Worm (Caenorhabditis elegans) whole organism, L4 larva: ENCODE data around the gene ZK930.6.

Source experiments
- F10B5.3 ChIP-seq: sonication (generic microtip); optimal IDR thresholded peaks from 2 replicates; lab custom pipeline; 2016; ENCODE audit warnings: mild to moderate bottlenecking, missing genetic modification characterization, missing compliant biosample characterization
- ceh-82 ChIP-seq: sonication (generic microtip); optimal IDR thresholded peaks from 2 replicates; lab custom pipeline; 2017; ENCODE audit warnings: missing biosample characterization, missing genetic modification characterization
- ctbp-1 ChIP-seq: fragments of 200-800 bp; sonication (Bioruptor generic); IDR thresholded peaks from 2 replicates; pipeline ENCODE4 v1.3.6; 2022; ENCODE audit warnings: missing genetic modification reagents, missing genetic modification characterization, missing compliant biosample characterization
- pha-4 ChIP-seq, 2 experiments: fragments of 150-350 bp in 1 of 2; fragments of 200-800 bp in 1 of 2; sonication (Bioruptor generic) in 1 of 2; IDR thresholded peaks in 1 of 2; optimal IDR thresholded peaks in 1 of 2; 2 replicates each; pipeline versions ENCODE4 v1.3.6 to Lab custom; 2014 to 2022; ENCODE audit warnings: missing genetic modification characterization in 2 of 2, missing genetic modification reagents in 2 of 2, missing biosample characterization in 1 of 2, missing compliant biosample characterization in 1 of 2
- unc-39 ChIP-seq: sonication (generic microtip); optimal IDR thresholded peaks from 2 replicates; lab custom pipeline; 2017; ENCODE audit warnings: missing biosample characterization, missing genetic modification characterization

- TF ChIP-seq pha-4 (GFP tag; IDR thresholded peaks at IDR 0.05; lab: Robert Waterston, UW) (no peak; the same call in 1 of the 2 replicates), pha-4 (tag; optimal IDR thresholded peaks at IDR 0.05; lab: Kevin White, UChicago) (peak; percentile 35), unc-39 (tag; lab: Kevin White, UChicago) (no peak), ceh-82 (no peak), F10B5.3 (tag; lab: Kevin White, UChicago) (peak; percentile 76), ctbp-1 (GFP tag; lab: Robert Waterston, UW) (peak; percentile 87)
Measured at ce11 chrII:11874674-11875198, 9.0 kb upstream of the ZK930.6 start, which contains the start of the genes npp-3 and top-2.
